Worm (Caenorhabditis elegans): Measurements from ENCODE around the gene adm-2.

ce11 chrX:13690333-13690732 is 2.6 kb downstream of the adm-2 start:
- TF ChIP-seq pha-4 (tag; optimal IDR thresholded peaks at IDR 0.05), result no peak
- TF ChIP-seq ztf-11 (tag; optimal IDR thresholded peaks at IDR 0.05), result no peak
- no peak for TF ChIP-seq lsy-2 (tag; optimal IDR thresholded peaks at IDR 0.05)

All from whole organism, mixed stage, embryonic.